Fruit fly (Drosophila melanogaster): ENCODE results near the gene Gr98d.
A peak's percentile ranks its signal among the peaks of the same experiment; 100 is the strongest.

Gene Gr98d

DNA sequence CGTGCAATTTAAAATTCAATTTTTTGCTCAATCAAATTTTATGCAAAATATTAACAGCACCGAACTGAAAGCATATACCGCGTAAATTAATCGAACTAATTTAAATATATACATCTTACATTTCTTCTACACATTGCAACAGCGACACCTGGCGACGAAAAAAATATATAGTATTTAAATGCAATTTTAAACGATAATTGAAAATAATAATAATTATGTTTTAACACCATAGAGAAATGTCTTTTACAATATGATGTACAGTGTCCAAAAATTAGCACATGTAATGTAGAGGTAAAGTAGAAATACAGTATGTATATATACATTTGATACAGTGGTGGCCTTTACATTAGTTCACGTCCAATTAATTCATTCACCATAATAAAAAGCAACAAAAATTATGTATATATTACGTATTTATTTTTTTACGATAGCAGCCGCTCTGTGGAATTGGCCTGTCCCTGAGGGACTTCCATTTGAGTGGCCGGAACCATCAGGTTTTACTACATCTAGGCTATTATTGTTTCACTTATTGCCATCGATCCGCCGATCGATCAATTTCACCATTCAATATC lies 1.6 kb downstream of the Gr98d start:
- TF ChIP-seq achi (GFP tag; optimal IDR thresholded peaks at IDR 0.05) (no peak), CG6808 (GFP tag; optimal IDR thresholded peaks at IDR 0.05) (no peak), fd85E (GFP tag; optimal IDR thresholded peaks at IDR 0.05) (no peak), CG32006 (GFP tag; optimal IDR thresholded peaks at IDR 0.05) (no peak), Ets96B (tag; optimal IDR thresholded peaks at IDR 0.05) (no peak), Sox15 (GFP tag; optimal IDR thresholded peaks at IDR 0.05) (no peak), ss (GFP tag; optimal IDR thresholded peaks at IDR 0.05) (no peak), Eip93F (GFP tag; optimal IDR thresholded peaks at IDR 0.05) (no peak), CG4318 (GFP tag; optimal IDR thresholded peaks at IDR 0.05) (no peak), CG1621 (tag; optimal IDR thresholded peaks at IDR 0.05) (no peak), Smox (GFP tag; optimal IDR thresholded peaks at IDR 0.05) (no peak), CG15336 (GFP tag; IDR thresholded peaks at IDR 0.05) (no peak), acj6 (GFP tag; optimal IDR thresholded peaks at IDR 0.05) (no peak), esn (GFP tag; optimal IDR thresholded peaks at IDR 0.05) (no peak), dsx (GFP tag; optimal IDR thresholded peaks at IDR 0.05; ENCODE audit: poor library complexity, severe bottlenecking) (no peak), net (GFP tag; optimal IDR thresholded peaks at IDR 0.05) (no peak), spab (GFP tag; optimal IDR thresholded peaks at IDR 0.05) (no peak), Sox102F (GFP tag; optimal IDR thresholded peaks at IDR 0.05) (no peak), Hr4 (GFP tag; optimal IDR thresholded peaks at IDR 0.05) (no peak)

DNA sequence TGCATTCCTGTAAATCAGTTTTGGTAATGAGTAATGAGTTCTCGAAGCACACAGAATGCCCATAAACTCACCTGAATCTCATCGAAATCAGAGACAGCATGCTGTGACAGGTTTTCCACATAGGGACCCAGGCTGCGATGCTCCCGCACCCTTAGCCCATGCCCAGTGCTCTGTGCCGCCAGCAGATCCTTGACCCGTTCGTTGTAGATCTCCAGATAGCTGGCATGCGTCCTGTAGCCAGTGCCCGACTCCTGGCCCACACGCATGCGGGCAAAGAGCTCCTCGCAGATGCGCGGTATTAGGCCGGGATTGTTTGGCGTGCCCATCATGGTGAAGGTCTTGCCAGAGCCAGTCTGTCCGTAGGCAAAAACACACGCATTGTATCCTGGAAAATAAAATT lies 6.9 kb downstream of the Gr98d start:
- TF ChIP-seq CG32006 (GFP tag; optimal IDR thresholded peaks at IDR 0.05), result no peak
- TF ChIP-seq dac (GFP tag; optimal IDR thresholded peaks at IDR 0.05), result no peak
- TF ChIP-seq spab (GFP tag; optimal IDR thresholded peaks at IDR 0.05), result no peak
- TF ChIP-seq Eip75B (GFP tag; optimal IDR thresholded peaks at IDR 0.05), result no peak

- TF ChIP-seq cyc (GFP tag; optimal IDR thresholded peaks at IDR 0.05) (no peak), CG11294 (GFP tag; IDR thresholded peaks at IDR 0.05) (no peak), Sox14 (GFP tag; optimal IDR thresholded peaks at IDR 0.05) (no peak), Gug (GFP tag; IDR thresholded peaks at IDR 0.05) (no peak), CG11902 (GFP tag; optimal IDR thresholded peaks at IDR 0.05) (no peak), CG15336 (GFP tag; IDR thresholded peaks at IDR 0.05) (no peak), Eip93F (GFP tag; optimal IDR thresholded peaks at IDR 0.05) (no peak), Sox102F (GFP tag; optimal IDR thresholded peaks at IDR 0.05) (no peak), dsx (GFP tag; optimal IDR thresholded peaks at IDR 0.05; ENCODE audit: poor library complexity, severe bottlenecking) (no peak), CG8319 (GFP tag; optimal IDR thresholded peaks at IDR 0.05) (no peak), net (GFP tag; optimal IDR thresholded peaks at IDR 0.05) (no peak), topi (GFP tag; optimal IDR thresholded peaks at IDR 0.05) (no peak), lz (GFP tag; optimal IDR thresholded peaks at IDR 0.05) (no peak)
Measured at dm6 chr3R:27553379-27553778, 7.5 kb downstream of the Gr98d start.

- TF ChIP-seq Hr4 (GFP tag; optimal IDR thresholded peaks at IDR 0.05) (peak; percentile 89), CG11294 (GFP tag; IDR thresholded peaks at IDR 0.05) (peak; percentile 69; the same call in 1 of the 2 replicates), Eip78C (GFP tag) (peak; percentile 97), achi (GFP tag; optimal IDR thresholded peaks at IDR 0.05) (peak; percentile 85), eg (GFP tag; IDR thresholded peaks at IDR 0.05) (peak; percentile 88), CG6854 (GFP tag; optimal IDR thresholded peaks at IDR 0.05) (peak; percentile 52), CG16779 (tag; optimal IDR thresholded peaks at IDR 0.05) (peak; percentile 28), Eip75B (GFP tag; optimal IDR thresholded peaks at IDR 0.05) (peak; percentile 87), Gug (GFP tag; IDR thresholded peaks at IDR 0.05) (peak; percentile 81), ss (GFP tag; optimal IDR thresholded peaks at IDR 0.05) (peak; percentile 47 to 59), fkh (GFP tag; optimal IDR thresholded peaks at IDR 0.05) (no peak), CG10631 (GFP tag; optimal IDR thresholded peaks at IDR 0.05) (peak; percentile 78), CG8119 (GFP tag; IDR thresholded peaks at IDR 0.05) (peak; percentile 90), CG7368 (GFP tag; optimal IDR thresholded peaks at IDR 0.05) (peak; percentile 84), svp (GFP tag) (peak; percentile 94), acj6 (GFP tag; optimal IDR thresholded peaks at IDR 0.05) (peak; percentile 91), lz (GFP tag; optimal IDR thresholded peaks at IDR 0.05) (peak; percentile 86), Smox (GFP tag; optimal IDR thresholded peaks at IDR 0.05) (peak; percentile 83), pdm3 (GFP tag; optimal IDR thresholded peaks at IDR 0.05) (peak; percentile 89), CG32006 (GFP tag; optimal IDR thresholded peaks at IDR 0.05) (peak; percentile 88), CG4318 (GFP tag; optimal IDR thresholded peaks at IDR 0.05) (peak; percentile 75), CG3919 (GFP tag; optimal IDR thresholded peaks at IDR 0.05) (peak; percentile 90), vri (GFP tag; optimal IDR thresholded peaks at IDR 0.05) (peak; percentile 38), Ets96B (tag; optimal IDR thresholded peaks at IDR 0.05) (peak; percentile 75), CG31627 (GFP tag; optimal IDR thresholded peaks at IDR 0.05) (peak; percentile 86), Sox102F (GFP tag; optimal IDR thresholded peaks at IDR 0.05) (peak; percentile 85), CG1621 (tag; optimal IDR thresholded peaks at IDR 0.05) (no peak), Sox15 (GFP tag; optimal IDR thresholded peaks at IDR 0.05) (peak; percentile 84), CG34406 (GFP tag; optimal IDR thresholded peaks at IDR 0.05) (peak; percentile 89)
Measured at dm6 chr3R:27553921-27554320, 8.1 kb downstream of the Gr98d start.

Data from whole organism, prepupa.